5 fruit fly cellular contexts compared by ENCODE assay signal in genomic region chr3L:19560695-19561246, dm6.
A peak's percentile ranks its signal among the peaks of the same experiment; 100 is the strongest.
TF ChIP-seq lines count a peak whose summit lies in the region.

No protein-coding gene starts in this region.

- TF ChIP-seq CTCF in whole organism, embryonic (GFP tag; optimal IDR thresholded peaks at IDR 0.05; lab: Kevin White, UChicago), result peak; percentile 47

TF ChIP-seq in whole organism, adult, 20 proteins besides CTCF, POLR2A, EP300 and RAD21:
- TF ChIP-seq CG7045 (GFP tag; optimal IDR thresholded peaks at IDR 0.05; lab: Kevin White, UChicago), result peak; percentile 57
- TF ChIP-seq pad (GFP tag; optimal IDR thresholded peaks at IDR 0.05; lab: Kevin White, UChicago), result no peak
- TF ChIP-seq ovo (GFP tag; optimal IDR thresholded peaks at IDR 0.05; lab: Kevin White, UChicago), result no peak
- no peak for TF ChIP-seq cic (GFP tag; optimal IDR thresholded peaks at IDR 0.05; lab: Kevin White, UChicago)
- no peak for TF ChIP-seq tj (GFP tag; optimal IDR thresholded peaks at IDR 0.05; lab: Kevin White, UChicago)
- TF ChIP-seq CG7101 (tag; optimal IDR thresholded peaks at IDR 0.05; lab: Kevin White, UChicago), result peak; percentile 33
- TF ChIP-seq CG14711 (tag; optimal IDR thresholded peaks at IDR 0.05; lab: Kevin White, UChicago), result peak; percentile 28
- peak; percentile 50 for TF ChIP-seq CG5204 (GFP tag; optimal IDR thresholded peaks at IDR 0.05; lab: Kevin White, UChicago)
TF ChIP-seq in whole organism, adult: peak in this region for 4.

TF ChIP-seq in whole organism, embryonic, 481 proteins besides CTCF, POLR2A, EP300 and RAD21 (continues in another document):
- peak; percentile 94 for TF ChIP-seq Optix (GFP tag; IDR thresholded peaks at IDR 0.05; lab: Robert Waterston, UW)
- peak; percentile 97 for TF ChIP-seq Xrp1 (GFP tag; IDR thresholded peaks at IDR 0.05; lab: Robert Waterston, UW)
- peak; percentile 71 for TF ChIP-seq stwl (tag; optimal IDR thresholded peaks at IDR 0.05; lab: Kevin White, UChicago)
- no peak for TF ChIP-seq pzg (GFP tag; optimal IDR thresholded peaks at IDR 0.05; lab: Kevin White, UChicago)
- TF ChIP-seq chn (GFP tag; optimal IDR thresholded peaks at IDR 0.05; lab: Kevin White, UChicago), result peak; percentile 92
- TF ChIP-seq CG7963 (GFP tag; IDR thresholded peaks at IDR 0.05; lab: Robert Waterston, UW; ENCODE audit: partially characterized antibody), result no peak
- TF ChIP-seq hbn (GFP tag; IDR thresholded peaks at IDR 0.05; lab: Robert Waterston, UW; ENCODE audit: partially characterized antibody), result no peak
- TF ChIP-seq inv (GFP tag; IDR thresholded peaks at IDR 0.05; lab: Robert Waterston, UW; ENCODE audit: partially characterized antibody), result no peak
- peak; percentile 71; the same call in 2 of the 3 replicates for TF ChIP-seq sr (GFP tag; IDR thresholded peaks at IDR 0.05; lab: Robert Waterston, UW)
- peak; percentile 92 to 94 for TF ChIP-seq Pdp1 (GFP tag; optimal IDR thresholded peaks at IDR 0.05; lab: Kevin White, UChicago)
- TF ChIP-seq CG1024 (GFP tag; IDR thresholded peaks at IDR 0.05; lab: Robert Waterston, UW), result peak; percentile 91
- peak; percentile 93 for TF ChIP-seq Blimp-1 (GFP tag; optimal IDR thresholded peaks at IDR 0.05; lab: Kevin White, UChicago)
- TF ChIP-seq lilli (GFP tag; optimal IDR thresholded peaks at IDR 0.05; lab: Kevin White, UChicago), result peak; percentile 97
- TF ChIP-seq gfzf (GFP tag; optimal IDR thresholded peaks at IDR 0.05; lab: Kevin White, UChicago), result peak; percentile 15
- no peak for TF ChIP-seq CG16813 (GFP tag; IDR thresholded peaks at IDR 0.05; lab: Robert Waterston, UW; ENCODE audit: partially characterized antibody)
- TF ChIP-seq Abd-B (GFP tag; optimal IDR thresholded peaks at IDR 0.05; lab: Kevin White, UChicago), result peak; percentile 95
- peak; percentile 98 for TF ChIP-seq Med (GFP tag; lab: Kevin White, UChicago)
- TF ChIP-seq nerfin-1 (tag; optimal IDR thresholded peaks at IDR 0.05; lab: Kevin White, UChicago), result peak; percentile 93
- TF ChIP-seq eve (GFP tag; optimal IDR thresholded peaks at IDR 0.05; lab: Kevin White, UChicago), result peak in 1 of 2 experiments; percentile 79
- TF ChIP-seq NK7.1 (GFP tag; optimal IDR thresholded peaks at IDR 0.05; lab: Kevin White, UChicago), result peak; percentile 68

TF ChIP-seq in whole organism, prepupa, 60 proteins besides CTCF, POLR2A, EP300 and RAD21 (continues in another document):
- TF ChIP-seq CG1621 (tag; optimal IDR thresholded peaks at IDR 0.05; lab: Kevin White, UChicago) (peak; percentile 96), ss (GFP tag; optimal IDR thresholded peaks at IDR 0.05; lab: Kevin White, UChicago) (peak; percentile 99), CG8319 (GFP tag; optimal IDR thresholded peaks at IDR 0.05; lab: Kevin White, UChicago) (peak; percentile 95), pdm3 (GFP tag; optimal IDR thresholded peaks at IDR 0.05; lab: Kevin White, UChicago) (peak; percentile 98), achi (GFP tag; optimal IDR thresholded peaks at IDR 0.05; lab: Kevin White, UChicago) (peak; percentile 98), CG6792 (GFP tag; optimal IDR thresholded peaks at IDR 0.05; lab: Kevin White, UChicago) (peak; percentile 98), CG6808 (GFP tag; optimal IDR thresholded peaks at IDR 0.05; lab: Kevin White, UChicago) (peak; percentile 99), net (GFP tag; optimal IDR thresholded peaks at IDR 0.05; lab: Kevin White, UChicago) (peak; percentile 99), spab (GFP tag; optimal IDR thresholded peaks at IDR 0.05; lab: Kevin White, UChicago) (peak; percentile 98), vri (GFP tag; optimal IDR thresholded peaks at IDR 0.05; lab: Kevin White, UChicago) (peak; percentile 97), CG3032 (tag; optimal IDR thresholded peaks at IDR 0.05; lab: Kevin White, UChicago) (peak; percentile 99), CG7368 (GFP tag; optimal IDR thresholded peaks at IDR 0.05; lab: Kevin White, UChicago) (peak; percentile 97), Smox (GFP tag; optimal IDR thresholded peaks at IDR 0.05; lab: Kevin White, UChicago) (peak; percentile 98), CG10631 (GFP tag; optimal IDR thresholded peaks at IDR 0.05; lab: Kevin White, UChicago) (peak; percentile 99), Ets21C (GFP tag; optimal IDR thresholded peaks at IDR 0.05; lab: Kevin White, UChicago) (peak; percentile 96), CG8632 (GFP tag; optimal IDR thresholded peaks at IDR 0.05; lab: Kevin White, UChicago) (peak; percentile 98), svp (GFP tag; lab: Kevin White, UChicago) (peak; percentile 99), CG9139 (GFP tag; optimal IDR thresholded peaks at IDR 0.05; lab: Kevin White, UChicago) (peak; percentile 98), Sox15 (GFP tag; optimal IDR thresholded peaks at IDR 0.05; lab: Kevin White, UChicago) (peak; percentile 94), CG4318 (GFP tag; optimal IDR thresholded peaks at IDR 0.05; lab: Kevin White, UChicago) (peak; percentile 96), CG6163 (GFP tag; IDR thresholded peaks at IDR 0.05; lab: Robert Waterston, UW) (peak; percentile 99), CG31627 (GFP tag; optimal IDR thresholded peaks at IDR 0.05; lab: Kevin White, UChicago) (peak; percentile 98)

TF ChIP-seq in whole organism, pupa, 21 proteins besides CTCF, POLR2A, EP300 and RAD21:
- TF ChIP-seq D1 (tag; optimal IDR thresholded peaks at IDR 0.05; lab: Kevin White, UChicago) (peak; percentile 96), CG4496 (GFP tag; IDR thresholded peaks at IDR 0.05; lab: Robert Waterston, UW) (peak; percentile 99), fd96Ca (GFP tag; IDR thresholded peaks at IDR 0.05; lab: Robert Waterston, UW) (peak; percentile 98), CG15710 (tag; optimal IDR thresholded peaks at IDR 0.05; lab: Kevin White, UChicago) (peak; percentile 99), CG17806 (tag; optimal IDR thresholded peaks at IDR 0.05; lab: Kevin White, UChicago) (peak; percentile 99), Pif1A (GFP tag; optimal IDR thresholded peaks at IDR 0.05; lab: Kevin White, UChicago) (peak; percentile 99), CG13204 (GFP tag; optimal IDR thresholded peaks at IDR 0.05; lab: Kevin White, UChicago) (peak; percentile 98), CG8159 (tag; optimal IDR thresholded peaks at IDR 0.05; lab: Kevin White, UChicago) (peak; percentile 99), Snoo (tag; optimal IDR thresholded peaks at IDR 0.05; lab: Kevin White, UChicago) (peak; percentile 99), CG12605 (GFP tag; IDR thresholded peaks at IDR 0.05; lab: Robert Waterston, UW) (peak; percentile 98), EcR (GFP tag; optimal IDR thresholded peaks at IDR 0.05; lab: Kevin White, UChicago) (peak; percentile 74), Pif1B (GFP tag; optimal IDR thresholded peaks at IDR 0.05; lab: Kevin White, UChicago) (peak; percentile 97), CG32121 (GFP tag; IDR thresholded peaks at IDR 0.05; lab: Robert Waterston, UW) (peak; percentile 99), rn (GFP tag; IDR thresholded peaks at IDR 0.05; lab: Robert Waterston, UW) (peak; percentile 95), gl (tag; optimal IDR thresholded peaks at IDR 0.05; lab: Kevin White, UChicago) (peak; percentile 97), Ets98B (GFP tag; IDR thresholded peaks at IDR 0.05; lab: Robert Waterston, UW) (peak; percentile 99), CG9948 (tag; optimal IDR thresholded peaks at IDR 0.05; lab: Kevin White, UChicago) (peak; percentile 99), CG10348 (GFP tag; IDR thresholded peaks at IDR 0.05; lab: Robert Waterston, UW) (peak; percentile 93), CG34367 (tag; optimal IDR thresholded peaks at IDR 0.05; lab: Kevin White, UChicago) (peak; percentile 98), CG8301 (tag; optimal IDR thresholded peaks at IDR 0.05; lab: Kevin White, UChicago) (peak; percentile 98), CG14655 (GFP tag; optimal IDR thresholded peaks at IDR 0.05; lab: Kevin White, UChicago) (peak; percentile 98)
TF ChIP-seq in whole organism, pupa: peak in this region for 21.

TF ChIP-seq in whole organism, wandering third instar larva, 38 proteins besides CTCF, POLR2A, EP300 and RAD21 (continues in another document):
- peak; percentile 94 for TF ChIP-seq CG32264 (GFP tag; optimal IDR thresholded peaks at IDR 0.05; lab: Kevin White, UChicago)
- TF ChIP-seq sage (GFP tag; optimal IDR thresholded peaks at IDR 0.05; lab: Kevin White, UChicago), result peak; percentile 97
- peak; percentile 99 for TF ChIP-seq OdsH (GFP tag; optimal IDR thresholded peaks at IDR 0.05; lab: Kevin White, UChicago)
- TF ChIP-seq Hr78 (GFP tag; optimal IDR thresholded peaks at IDR 0.05; lab: Kevin White, UChicago), result no peak
- TF ChIP-seq brk (GFP tag; optimal IDR thresholded peaks at IDR 0.05; lab: Kevin White, UChicago), result peak; percentile 97
- peak; percentile 96 for TF ChIP-seq woc (GFP tag; optimal IDR thresholded peaks at IDR 0.05; lab: Kevin White, UChicago)
- TF ChIP-seq sv (GFP tag; optimal IDR thresholded peaks at IDR 0.05; lab: Kevin White, UChicago), result peak; percentile 93
- TF ChIP-seq h (GFP tag; optimal IDR thresholded peaks at IDR 0.05; lab: Kevin White, UChicago), result peak; percentile 99
- peak; percentile 55 for TF ChIP-seq jim (GFP tag; optimal IDR thresholded peaks at IDR 0.05; lab: Kevin White, UChicago)
- peak; percentile 77 to 99 for TF ChIP-seq foxo (GFP tag; optimal IDR thresholded peaks at IDR 0.05; lab: Kevin White, UChicago)
- peak; percentile 98 for TF ChIP-seq br (GFP tag; optimal IDR thresholded peaks at IDR 0.05; lab: Kevin White, UChicago)
- TF ChIP-seq N (GFP tag; optimal IDR thresholded peaks at IDR 0.05; lab: Kevin White, UChicago), result no peak
- TF ChIP-seq Dfd (GFP tag; optimal IDR thresholded peaks at IDR 0.05; lab: Kevin White, UChicago), result peak; percentile 91
- TF ChIP-seq lola (GFP tag; optimal IDR thresholded peaks at IDR 0.05; lab: Kevin White, UChicago), result no peak
- TF ChIP-seq CG9705 (GFP tag; optimal IDR thresholded peaks at IDR 0.05; lab: Kevin White, UChicago), result peak; percentile 99
- peak; percentile 96 for TF ChIP-seq psq (GFP tag; optimal IDR thresholded peaks at IDR 0.05; lab: Kevin White, UChicago)
- TF ChIP-seq GATAd (GFP tag; optimal IDR thresholded peaks at IDR 0.05; lab: Kevin White, UChicago), result no peak
- no peak for TF ChIP-seq usp (GFP tag; optimal IDR thresholded peaks at IDR 0.05; lab: Kevin White, UChicago)
- peak; percentile 63 for TF ChIP-seq Mio (GFP tag; optimal IDR thresholded peaks at IDR 0.05; lab: Kevin White, UChicago)
- peak; percentile 99 for TF ChIP-seq HLH106 (tag; optimal IDR thresholded peaks at IDR 0.05; lab: Kevin White, UChicago)
- no peak for TF ChIP-seq Dif (GFP tag; optimal IDR thresholded peaks at IDR 0.05; lab: Kevin White, UChicago; ENCODE audit: partially characterized antibody)
- TF ChIP-seq Hnf4 (GFP tag; optimal IDR thresholded peaks at IDR 0.05; lab: Kevin White, UChicago), result peak; percentile 98
- TF ChIP-seq CrebA (GFP tag; optimal IDR thresholded peaks at IDR 0.05; lab: Kevin White, UChicago; ENCODE audit: borderline replicate concordance), result peak; percentile 83
- peak; percentile 92 for TF ChIP-seq tai (GFP tag; optimal IDR thresholded peaks at IDR 0.05; lab: Kevin White, UChicago)
- TF ChIP-seq Abd-B (GFP tag; optimal IDR thresholded peaks at IDR 0.05; lab: Kevin White, UChicago), result no peak
- peak; percentile 97 for TF ChIP-seq Rel (GFP tag; optimal IDR thresholded peaks at IDR 0.05; lab: Kevin White, UChicago)
- peak; percentile 95 for TF ChIP-seq Rel (tag; optimal IDR thresholded peaks at IDR 0.05; lab: Kevin White, UChicago)
